Fruit fly (Drosophila melanogaster): Measurements from ENCODE around the gene beg.

The beg gene

DNA sequence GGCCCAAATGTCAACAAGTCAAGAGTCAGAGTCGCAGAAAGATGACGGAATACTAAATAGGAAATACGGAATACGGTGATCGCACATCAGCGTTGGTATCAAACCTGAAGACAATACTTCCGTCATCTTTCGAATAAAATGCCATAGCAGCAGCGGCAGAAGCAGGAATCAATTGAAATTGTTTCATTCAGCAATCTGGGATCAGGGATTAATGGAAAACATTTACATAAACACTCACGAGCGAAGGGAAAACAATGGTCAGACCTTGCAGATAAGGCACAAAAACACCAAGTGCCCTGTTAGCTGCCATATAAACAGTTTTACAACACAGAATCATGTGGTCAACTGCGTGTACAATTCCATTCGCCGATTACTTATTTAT lies 30.1 kb upstream of the beg start:
- TF ChIP-seq CG14655 (GFP tag; optimal IDR thresholded peaks at IDR 0.05) (no peak), CG34367 (tag; optimal IDR thresholded peaks at IDR 0.05) (no peak), CG32121 (GFP tag; IDR thresholded peaks at IDR 0.05) (no peak)

DNA sequence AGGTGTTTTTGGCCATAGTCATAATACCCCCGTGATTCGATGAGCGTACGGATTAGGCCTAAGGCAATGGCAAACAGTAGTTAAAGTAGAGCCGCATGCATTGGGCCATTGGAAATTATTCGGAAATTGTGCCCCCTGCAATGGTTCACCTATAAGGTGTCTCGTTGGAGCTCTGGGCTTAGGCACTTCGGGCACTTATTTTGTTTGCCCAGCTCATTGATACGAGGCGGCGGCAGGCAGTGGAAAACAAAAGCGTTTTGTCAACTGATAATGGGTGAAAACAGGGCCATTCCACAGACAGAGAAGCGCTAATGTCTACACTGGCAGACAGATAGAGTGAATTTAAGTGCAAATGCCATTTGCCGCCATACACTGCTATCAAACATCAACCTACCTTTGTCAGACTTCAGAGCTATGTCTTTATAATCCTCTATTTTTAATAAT lies 29.2 kb upstream of the beg start:
- TF ChIP-seq CG32121 (GFP tag; IDR thresholded peaks at IDR 0.05) = 0 out of 2 replicates have a peak, but pooled peaks have one; percentile 9
- peak; percentile 63; the same call in 2 of the 3 replicates for TF ChIP-seq CG4496 (GFP tag; IDR thresholded peaks at IDR 0.05)
- no peak for TF ChIP-seq CG9948 (tag; optimal IDR thresholded peaks at IDR 0.05)

DNA sequence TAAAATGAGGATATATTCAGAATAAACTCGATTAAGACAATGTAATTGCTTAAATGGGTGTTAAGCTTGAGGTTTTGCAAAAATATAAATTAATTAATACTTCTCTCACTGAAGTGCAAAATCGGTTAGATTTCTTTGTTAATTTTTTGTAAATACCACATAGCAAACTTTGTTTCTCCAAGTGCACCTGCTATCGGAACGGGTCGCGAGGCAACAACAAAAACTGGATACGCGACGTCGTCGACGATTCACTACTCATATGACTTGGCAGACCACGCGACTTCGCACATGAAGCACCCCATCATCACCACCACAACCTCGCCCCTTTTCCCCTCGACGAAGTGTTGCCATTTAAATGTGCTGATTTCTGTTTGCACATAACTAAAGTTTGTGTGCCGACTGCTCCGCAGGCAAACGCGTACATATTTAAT lies 28.4 kb upstream of the beg start:
- TF ChIP-seq CG32121 (GFP tag; IDR thresholded peaks at IDR 0.05) = no peak
- peak; percentile 56 for TF ChIP-seq CG8159 (tag; optimal IDR thresholded peaks at IDR 0.05)
- peak; percentile 60 for TF ChIP-seq CG15710 (tag; optimal IDR thresholded peaks at IDR 0.05)
- TF ChIP-seq fd96Ca (GFP tag; IDR thresholded peaks at IDR 0.05) = peak; percentile 65
- peak; percentile 57 for TF ChIP-seq CG17806 (tag; optimal IDR thresholded peaks at IDR 0.05)
- 0 out of 2 replicates have a peak, but pooled peaks have one; percentile 28 for TF ChIP-seq CG10348 (GFP tag; IDR thresholded peaks at IDR 0.05)
- TF ChIP-seq CG8301 (tag; optimal IDR thresholded peaks at IDR 0.05) = peak; percentile 44
- TF ChIP-seq D1 (tag; optimal IDR thresholded peaks at IDR 0.05) = no peak
- peak; percentile 64 for TF ChIP-seq CG4496 (GFP tag; IDR thresholded peaks at IDR 0.05)
- TF ChIP-seq CG12605 (GFP tag; IDR thresholded peaks at IDR 0.05) = peak; percentile 17; the same call in 1 of the 2 replicates
- no peak for TF ChIP-seq rn (GFP tag; IDR thresholded peaks at IDR 0.05)
- TF ChIP-seq CG9948 (tag; optimal IDR thresholded peaks at IDR 0.05) = peak; percentile 52
- no peak for TF ChIP-seq gl (tag; optimal IDR thresholded peaks at IDR 0.05)
- TF ChIP-seq CG14655 (GFP tag; optimal IDR thresholded peaks at IDR 0.05) = peak; percentile 50
- TF ChIP-seq Pif1A (GFP tag; optimal IDR thresholded peaks at IDR 0.05) = peak; percentile 24
- TF ChIP-seq CG34367 (tag; optimal IDR thresholded peaks at IDR 0.05) = peak; percentile 40
- TF ChIP-seq Ets98B (GFP tag; IDR thresholded peaks at IDR 0.05) = peak; percentile 72
- peak; percentile 56 for TF ChIP-seq CG13204 (GFP tag; optimal IDR thresholded peaks at IDR 0.05)
- TF ChIP-seq EcR (GFP tag; optimal IDR thresholded peaks at IDR 0.05) = peak; percentile 60
- peak; percentile 49 for TF ChIP-seq Snoo (tag; optimal IDR thresholded peaks at IDR 0.05)
- peak; percentile 55 for TF ChIP-seq Pif1B (GFP tag; optimal IDR thresholded peaks at IDR 0.05)

DNA sequence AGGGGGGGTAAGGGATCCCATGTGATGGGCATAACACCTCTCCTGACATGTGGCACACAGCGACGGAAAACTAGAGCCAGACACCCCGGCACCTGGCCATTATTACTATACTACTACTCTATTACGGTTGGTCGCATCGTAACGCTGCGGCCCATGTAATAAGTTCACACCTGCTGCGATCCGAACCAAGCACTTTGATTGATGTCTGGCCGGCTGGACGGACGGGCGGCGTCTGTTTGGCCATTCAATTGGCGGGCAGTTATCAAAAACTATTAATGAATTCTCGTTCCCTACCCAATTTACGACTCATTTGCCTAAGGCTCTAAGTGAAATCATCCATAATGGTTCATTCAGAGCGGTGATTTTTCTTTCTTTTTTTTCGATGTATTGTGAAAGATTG lies 28.0 kb upstream of the beg start:
- TF ChIP-seq CG15710 (tag; optimal IDR thresholded peaks at IDR 0.05) (no peak), CG8159 (tag; optimal IDR thresholded peaks at IDR 0.05) (no peak), CG32121 (GFP tag; IDR thresholded peaks at IDR 0.05) (no peak), Pif1A (GFP tag; optimal IDR thresholded peaks at IDR 0.05) (no peak), CG14655 (GFP tag; optimal IDR thresholded peaks at IDR 0.05) (no peak), CG4496 (GFP tag; IDR thresholded peaks at IDR 0.05) (no peak), rn (GFP tag; IDR thresholded peaks at IDR 0.05) (no peak), Pif1B (GFP tag; optimal IDR thresholded peaks at IDR 0.05) (no peak), CG12605 (GFP tag; IDR thresholded peaks at IDR 0.05) (no peak), CG9948 (tag; optimal IDR thresholded peaks at IDR 0.05) (no peak), gl (tag; optimal IDR thresholded peaks at IDR 0.05) (no peak), CG34367 (tag; optimal IDR thresholded peaks at IDR 0.05) (no peak), CG8301 (tag; optimal IDR thresholded peaks at IDR 0.05) (no peak), D1 (tag; optimal IDR thresholded peaks at IDR 0.05) (no peak), CG17806 (tag; optimal IDR thresholded peaks at IDR 0.05) (no peak), CG13204 (GFP tag; optimal IDR thresholded peaks at IDR 0.05) (no peak), Snoo (tag; optimal IDR thresholded peaks at IDR 0.05) (no peak), CG10348 (GFP tag; IDR thresholded peaks at IDR 0.05) (no peak), fd96Ca (GFP tag; IDR thresholded peaks at IDR 0.05) (no peak), Ets98B (GFP tag; IDR thresholded peaks at IDR 0.05) (no peak)

DNA sequence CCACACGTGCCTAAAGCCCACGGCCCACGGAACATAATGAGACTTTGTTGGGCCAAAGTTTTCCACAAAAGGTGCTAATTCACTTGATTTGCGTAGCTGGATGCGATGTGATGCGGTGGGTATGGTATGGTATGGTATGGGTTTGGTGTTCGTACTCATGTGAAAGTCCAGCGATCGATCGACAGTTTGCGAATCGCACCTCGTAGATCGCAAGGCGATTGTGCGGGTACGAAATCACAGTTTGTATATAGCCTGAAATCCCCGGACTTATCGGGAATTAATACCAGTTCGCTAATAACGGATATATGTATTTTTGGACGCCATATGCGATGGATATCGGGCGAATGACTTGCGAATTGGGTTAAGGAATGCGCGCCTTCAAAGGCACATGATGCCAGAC lies 27.5 kb upstream of the beg start:
- no peak for TF ChIP-seq CG17806 (tag; optimal IDR thresholded peaks at IDR 0.05)
- TF ChIP-seq EcR (GFP tag; optimal IDR thresholded peaks at IDR 0.05) = no peak
- no peak for TF ChIP-seq CG10348 (GFP tag; IDR thresholded peaks at IDR 0.05)

DNA sequence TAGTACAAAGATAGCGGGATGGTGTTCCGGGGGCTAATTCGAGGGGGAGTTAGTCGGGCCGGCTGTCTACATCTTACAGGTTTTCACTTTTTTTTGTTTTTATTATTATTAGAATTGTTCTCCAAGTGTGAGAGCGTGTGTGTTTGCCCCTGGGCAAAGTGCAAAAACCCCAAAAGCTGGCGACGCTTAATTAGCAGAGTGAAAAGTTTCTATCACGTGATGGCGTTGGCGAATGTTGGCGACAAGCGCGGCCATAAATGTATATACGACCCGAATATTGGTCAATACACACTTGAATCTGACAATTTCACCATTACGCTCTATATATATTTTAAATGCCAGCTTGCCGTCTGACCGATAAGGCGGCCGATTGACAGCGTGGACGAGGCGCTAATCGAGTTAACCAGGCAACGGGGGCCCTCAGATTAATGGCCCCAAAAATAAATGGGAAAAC lies 26.5 kb upstream of the beg start:
- TF ChIP-seq CG8301 (tag; optimal IDR thresholded peaks at IDR 0.05) (no peak), CG10348 (GFP tag; IDR thresholded peaks at IDR 0.05) (no peak), CG4496 (GFP tag; IDR thresholded peaks at IDR 0.05) (no peak), CG12605 (GFP tag; IDR thresholded peaks at IDR 0.05) (no peak), CG14655 (GFP tag; optimal IDR thresholded peaks at IDR 0.05) (no peak), gl (tag; optimal IDR thresholded peaks at IDR 0.05) (no peak)

DNA sequence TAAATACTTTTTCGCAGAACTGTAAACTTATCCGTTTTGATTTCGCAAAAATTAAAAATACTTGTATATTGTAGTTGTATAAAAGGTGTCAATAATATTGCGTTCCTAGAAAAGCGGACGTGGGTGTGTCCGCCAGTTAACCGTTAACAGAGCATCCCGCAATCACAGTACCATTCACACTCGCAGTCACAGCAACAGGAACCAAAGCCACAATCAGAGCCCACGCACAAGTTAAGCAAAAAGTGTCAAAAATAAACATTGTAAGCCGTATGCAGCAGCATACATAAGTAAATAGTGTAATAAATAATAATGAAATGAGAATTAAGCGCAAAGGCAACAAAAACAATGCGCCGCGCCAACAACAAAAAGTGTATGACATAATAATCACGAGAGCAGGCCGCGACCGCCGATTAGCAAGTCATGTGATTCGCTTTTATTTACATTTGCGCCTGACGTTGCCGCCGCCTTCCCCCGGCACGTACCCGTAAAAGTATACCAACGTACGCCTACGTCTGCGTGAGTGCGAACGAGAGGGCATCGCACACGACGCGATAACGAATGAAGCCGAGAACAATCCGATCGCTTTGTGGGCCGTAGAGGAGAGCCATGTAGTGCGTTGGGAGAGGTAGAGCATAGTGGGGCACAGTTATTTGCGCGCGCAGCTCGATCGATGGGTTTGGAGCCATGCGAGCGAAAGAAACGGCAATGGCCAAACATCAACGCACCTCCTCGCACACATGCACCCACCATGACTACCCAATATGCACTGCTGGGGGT lies 25.6 kb upstream of the beg start:
- TF ChIP-seq CG14655 (GFP tag; optimal IDR thresholded peaks at IDR 0.05) (peak; percentile 27), Pif1B (GFP tag; optimal IDR thresholded peaks at IDR 0.05) (peak; percentile 23), CG8301 (tag; optimal IDR thresholded peaks at IDR 0.05) (no peak), fd96Ca (GFP tag; IDR thresholded peaks at IDR 0.05) (peak; percentile 72; the same call in 2 of the 3 replicates), Snoo (tag; optimal IDR thresholded peaks at IDR 0.05) (no peak), CG8159 (tag; optimal IDR thresholded peaks at IDR 0.05) (peak; percentile 12), rn (GFP tag; IDR thresholded peaks at IDR 0.05) (no peak), EcR (GFP tag; optimal IDR thresholded peaks at IDR 0.05) (peak; percentile 96), CG17806 (tag; optimal IDR thresholded peaks at IDR 0.05) (no peak), CG32121 (GFP tag; IDR thresholded peaks at IDR 0.05) (peak; percentile 79), CG10348 (GFP tag; IDR thresholded peaks at IDR 0.05) (no peak), CG12605 (GFP tag; IDR thresholded peaks at IDR 0.05) (no peak), CG15710 (tag; optimal IDR thresholded peaks at IDR 0.05) (no peak), Ets98B (GFP tag; IDR thresholded peaks at IDR 0.05) (peak; percentile 67), CG13204 (GFP tag; optimal IDR thresholded peaks at IDR 0.05) (peak; percentile 98), CG4496 (GFP tag; IDR thresholded peaks at IDR 0.05) (peak; percentile 45; the same call in 1 of the 3 replicates), D1 (tag; optimal IDR thresholded peaks at IDR 0.05) (no peak), CG9948 (tag; optimal IDR thresholded peaks at IDR 0.05) (no peak), gl (tag; optimal IDR thresholded peaks at IDR 0.05) (peak; percentile 44), Pif1A (GFP tag; optimal IDR thresholded peaks at IDR 0.05) (peak; percentile 21), CG34367 (tag; optimal IDR thresholded peaks at IDR 0.05) (no peak)

Measured in whole organism, pupa.